Fruit fly (Drosophila melanogaster) whole organism, embryonic: ENCODE measurements around the gene lbe.

Experiments used
- Asciz ChIP-seq: fragments of 200-800 bp; sonication (Bioruptor generic); optimal IDR thresholded peaks from 2 replicates; lab custom pipeline; 2017; ENCODE audit warnings: missing biosample characterization, mild to moderate bottlenecking, missing genetic modification characterization, missing genetic modification reagents
- Atf6 ChIP-seq: fragments of 200-800 bp; sonication (Bioruptor generic); IDR thresholded peaks from 2 replicates; pipeline ENCODE4 v1.3.6; 2022; ENCODE audit warnings: missing biosample characterization, missing genetic modification characterization
- CG15479 ChIP-seq: fragments of 200-800 bp; sonication (Bioruptor generic); optimal IDR thresholded peaks from 3 replicates; lab custom pipeline; 2019; ENCODE audit warnings: missing biosample characterization, mild to moderate bottlenecking, missing genetic modification characterization, moderate library complexity
- CG15696 ChIP-seq: fragments of 200-800 bp; sonication (Bioruptor generic); optimal IDR thresholded peaks from 2 replicates; lab custom pipeline; 2019; ENCODE audit warnings: missing biosample characterization, mild to moderate bottlenecking, missing genetic modification characterization, moderate library complexity
- CG1602 ChIP-seq: fragments of 200-800 bp; sonication (Bioruptor generic); optimal IDR thresholded peaks from 3 replicates; lab custom pipeline; 2016; ENCODE audit warnings: missing biosample characterization, missing genetic modification characterization
- CG16815 ChIP-seq: fragments of 200-800 bp; sonication (Bioruptor generic); optimal IDR thresholded peaks from 3 replicates; lab custom pipeline; 2017; ENCODE audit warnings: missing biosample characterization, mild to moderate bottlenecking, missing genetic modification characterization
- CG17912 ChIP-seq: fragments of 200-800 bp; sonication (Bioruptor generic); optimal IDR thresholded peaks from 2 replicates; lab custom pipeline; 2018; ENCODE audit warnings: missing biosample characterization, mild to moderate bottlenecking, missing genetic modification characterization
- CG1792 ChIP-seq: fragments of 200-800 bp; sonication (Bioruptor generic); optimal IDR thresholded peaks from 2 replicates; lab custom pipeline; 2016; ENCODE audit warnings: missing biosample characterization, missing genetic modification characterization
- CG1832 ChIP-seq: fragments of 200-800 bp; sonication (Bioruptor generic); optimal IDR thresholded peaks from 2 replicates; lab custom pipeline; 2017; ENCODE audit warnings: missing biosample characterization, mild to moderate bottlenecking, missing genetic modification characterization, inconsistent platforms
- CG2875 ChIP-seq: fragments of 200-800 bp; sonication (Bioruptor generic); optimal IDR thresholded peaks from 2 replicates; lab custom pipeline; 2017; ENCODE audit warnings: missing biosample characterization, mild to moderate bottlenecking, missing genetic modification characterization, missing genetic modification reagents
- CG30403 ChIP-seq: fragments of 200-800 bp; sonication (Bioruptor generic); optimal IDR thresholded peaks from 3 replicates; lab custom pipeline; 2016; ENCODE audit warnings: missing biosample characterization, missing genetic modification characterization
- CG30431 ChIP-seq: fragments of 200-800 bp; sonication (Bioruptor generic); optimal IDR thresholded peaks from 2 replicates; lab custom pipeline; 2017; ENCODE audit warnings: missing biosample characterization, missing genetic modification characterization
- CG32532 ChIP-seq: fragments of 200-800 bp; sonication (Bioruptor generic); IDR thresholded peaks from 2 replicates; pipeline ENCODE4 v1.3.6; 2022; ENCODE audit warnings: missing biosample characterization, missing genetic modification characterization
- CG34422 ChIP-seq: fragments of 200-800 bp; sonication (Bioruptor generic); IDR thresholded peaks from 3 replicates; pipeline ENCODE4 v1.3.6; 2022; ENCODE audit warnings: missing biosample characterization, missing genetic modification characterization
- CG4730 ChIP-seq: fragments of 200-800 bp; sonication (Bioruptor generic); IDR thresholded peaks from 2 replicates; pipeline ENCODE4 v1.3.6; 2022; ENCODE audit warnings: missing biosample characterization, missing genetic modification characterization
- CG5245 ChIP-seq: fragments of 200-800 bp; sonication (Bioruptor generic); optimal IDR thresholded peaks from 3 replicates; lab custom pipeline; 2016; ENCODE audit warnings: missing biosample characterization, missing genetic modification characterization
- CG5953 ChIP-seq: fragments of 200-800 bp; sonication (Bioruptor generic); IDR thresholded peaks from 2 replicates; pipeline ENCODE4 v1.3.6; 2022; ENCODE audit warnings: missing biosample characterization, missing genetic modification characterization
- CG6813 ChIP-seq: fragments of 200-800 bp; sonication (Bioruptor generic); optimal IDR thresholded peaks from 2 replicates; lab custom pipeline; 2017; ENCODE audit warnings: missing biosample characterization, missing genetic modification characterization, mild to moderate bottlenecking, moderate library complexity, missing genetic modification reagents
- CG7556 ChIP-seq: fragments of 200-800 bp; sonication (Bioruptor generic); optimal IDR thresholded peaks from 2 replicates; lab custom pipeline; 2017; ENCODE audit warnings: missing biosample characterization, mild to moderate bottlenecking, missing genetic modification characterization
- CG7786 ChIP-seq: fragments of 200-800 bp; sonication (Bioruptor generic); optimal IDR thresholded peaks from 2 replicates; lab custom pipeline; 2016; ENCODE audit warnings: missing biosample characterization, missing genetic modification characterization
- Ets65A ChIP-seq: fragments of 200-800 bp; sonication (Bioruptor generic); peaks from one replicate; lab custom pipeline; 2016; ENCODE audit warnings: missing biosample characterization, missing genetic modification characterization
- Gug ChIP-seq: fragments of 200-800 bp; sonication (Bioruptor generic); IDR thresholded peaks from 4 replicates; pipeline ENCODE4 v1.3.6; 2022; ENCODE audit warnings: missing biosample characterization, missing genetic modification characterization
- HLH3B ChIP-seq: fragments of 200-800 bp; sonication (Bioruptor generic); IDR thresholded peaks from 2 replicates; pipeline ENCODE4 v1.3.6; 2022; ENCODE audit warnings: missing biosample characterization, missing genetic modification characterization
- Hand ChIP-seq: fragments of 200-800 bp; sonication (Bioruptor generic); optimal IDR thresholded peaks from 2 replicates; lab custom pipeline; 2017; ENCODE audit warnings: mild to moderate bottlenecking, missing biosample characterization, missing genetic modification reagents, missing genetic modification characterization
- Hr3 ChIP-seq: fragments of 200-800 bp; sonication (Bioruptor generic); optimal IDR thresholded peaks from 3 replicates; lab custom pipeline; 2016; ENCODE audit warnings: missing biosample characterization, missing genetic modification characterization
- Med ChIP-seq: fragments of 200-800 bp; sonication (Bioruptor generic); peaks from one replicate; lab custom pipeline; 2016; ENCODE audit warnings: missing biosample characterization, missing genetic modification characterization, mild to moderate bottlenecking, inconsistent platforms, moderate library complexity
- Oaz ChIP-seq: fragments of 200-800 bp; sonication (Bioruptor generic); IDR thresholded peaks from 2 replicates; pipeline ENCODE4 v1.3.6; 2022; ENCODE audit warnings: missing biosample characterization, missing genetic modification characterization
- Sox100B ChIP-seq: fragments of 200-800 bp; sonication (Bioruptor generic); optimal IDR thresholded peaks from 3 replicates; lab custom pipeline; 2018; ENCODE audit warnings: missing biosample characterization, mild to moderate bottlenecking, missing genetic modification characterization
- ara ChIP-seq: fragments of 200-800 bp; sonication (Bioruptor generic); IDR thresholded peaks from 2 replicates; pipeline ENCODE4 v1.3.6; 2022; ENCODE audit warnings: missing biosample characterization, missing genetic modification characterization
- az2 ChIP-seq: fragments of 200-800 bp; sonication (Bioruptor generic); optimal IDR thresholded peaks from 3 replicates; lab custom pipeline; 2016; ENCODE audit warnings: missing biosample characterization, missing genetic modification characterization
- chif ChIP-seq, 2 experiments: fragments of 200-800 bp; sonication (Bioruptor generic); optimal IDR thresholded peaks; 3 replicates each; lab custom pipeline; 2016; ENCODE audit warnings: missing biosample characterization in 2 of 2, missing genetic modification characterization in 2 of 2
- ci ChIP-seq: fragments of 200-800 bp; sonication (Bioruptor generic); IDR thresholded peaks from 3 replicates; pipeline ENCODE4 v1.3.6; 2022; ENCODE audit warnings: missing biosample characterization, missing genetic modification characterization
- croc ChIP-seq: fragments of 200-800 bp; sonication (Bioruptor generic); conservative IDR thresholded peaks from 3 replicates; pipeline ENCODE4 v1.3.6; 2022; ENCODE audit warnings: missing biosample characterization, missing genetic modification characterization
- dimm ChIP-seq: fragments of 200-800 bp; sonication (Bioruptor generic); IDR thresholded peaks from 2 replicates; pipeline ENCODE4 v1.3.6; 2022; ENCODE audit warnings: missing biosample characterization, missing genetic modification characterization
- dmrt11E ChIP-seq: fragments of 200-800 bp; sonication (Bioruptor generic); optimal IDR thresholded peaks from 3 replicates; lab custom pipeline; 2018; ENCODE audit warnings: missing biosample characterization, mild to moderate bottlenecking, missing genetic modification characterization, moderate library complexity
- dmrt99B ChIP-seq: fragments of 200-800 bp; sonication (Bioruptor generic); optimal IDR thresholded peaks from 2 replicates; lab custom pipeline; 2018; ENCODE audit warnings: missing biosample characterization, mild to moderate bottlenecking, missing genetic modification characterization, moderate library complexity
- ems ChIP-seq: fragments of 200-800 bp; sonication (Bioruptor generic); optimal IDR thresholded peaks from 3 replicates; lab custom pipeline; 2016; ENCODE audit warnings: missing biosample characterization, missing genetic modification characterization
- esg ChIP-seq: fragments of 200-800 bp; sonication (Bioruptor generic); conservative IDR thresholded peaks from 2 replicates; pipeline ENCODE4 v1.3.6; 2022; ENCODE audit warnings: missing biosample characterization, missing genetic modification characterization
- gcm ChIP-seq: fragments of 200-800 bp; sonication (Bioruptor generic); optimal IDR thresholded peaks from 2 replicates; lab custom pipeline; 2019; ENCODE audit warnings: missing biosample characterization, mild to moderate bottlenecking, missing genetic modification characterization, moderate library complexity
- gsb-n ChIP-seq: fragments of 200-800 bp; sonication (Bioruptor generic); optimal IDR thresholded peaks from 3 replicates; lab custom pipeline; 2018; ENCODE audit warnings: missing biosample characterization, mild to moderate bottlenecking, missing genetic modification characterization
- her ChIP-seq: fragments of 200-800 bp; sonication (Bioruptor generic); optimal IDR thresholded peaks from 2 replicates; lab custom pipeline; 2016; ENCODE audit warnings: missing biosample characterization, missing genetic modification characterization
- mam ChIP-seq: fragments of 200-800 bp; sonication (Bioruptor generic); optimal IDR thresholded peaks from 3 replicates; lab custom pipeline; 2016; ENCODE audit warnings: missing biosample characterization, missing genetic modification characterization
- onecut ChIP-seq: fragments of 200-800 bp; sonication (Bioruptor generic); IDR thresholded peaks from 2 replicates; pipeline ENCODE4 v1.3.6; 2022; ENCODE audit warnings: missing biosample characterization, missing genetic modification characterization
- peb ChIP-seq: fragments of 200-800 bp; sonication (Bioruptor generic); IDR thresholded peaks from 2 replicates; pipeline ENCODE4 v1.3.6; 2022; ENCODE audit warnings: missing biosample characterization, missing genetic modification characterization
- phol ChIP-seq: fragments of 200-800 bp; sonication (Bioruptor generic); optimal IDR thresholded peaks from 3 replicates; lab custom pipeline; 2018; ENCODE audit warnings: missing biosample characterization, mild to moderate bottlenecking, missing genetic modification characterization, moderate library complexity
- row ChIP-seq: fragments of 200-800 bp; sonication (Bioruptor generic); IDR thresholded peaks from 3 replicates; pipeline ENCODE4 v1.3.6; 2022; ENCODE audit warnings: missing biosample characterization, missing genetic modification characterization
- sug ChIP-seq: fragments of 200-800 bp; optimal IDR thresholded peaks from 2 replicates; lab custom pipeline; 2019; ENCODE audit warnings: missing biosample characterization, mild to moderate bottlenecking, missing genetic modification characterization, moderate library complexity
- trem ChIP-seq: fragments of 200-800 bp; optimal IDR thresholded peaks from 3 replicates; lab custom pipeline; 2019; ENCODE audit warnings: missing biosample characterization, mild to moderate bottlenecking, missing genetic modification characterization, moderate library complexity
- twi ChIP-seq: fragments of 200-800 bp; optimal IDR thresholded peaks from 2 replicates; lab custom pipeline; 2019; ENCODE audit warnings: missing biosample characterization, mild to moderate bottlenecking, missing genetic modification characterization, moderate library complexity
- zfh1 ChIP-seq: fragments of 200-800 bp; sonication (Bioruptor generic); IDR thresholded peaks from 3 replicates; pipeline ENCODE4 v1.3.6; 2022; ENCODE audit warnings: missing biosample characterization, missing genetic modification characterization

The lbe gene

dm6 chr3R:21493580-21494257, 47.4 kb upstream of the lbe start (continued):
- 0 out of 2 replicates have a peak, but pooled peaks have one; percentile 8 for TF ChIP-seq CG4730 (GFP tag; lab: Robert Waterston, UW)
- peak; percentile 18 for TF ChIP-seq twi (tag; lab: Kevin White, UChicago)
- peak; percentile 20 for TF ChIP-seq CG5245 (GFP tag; lab: Kevin White, UChicago)
- no peak for TF ChIP-seq CG7786
- TF ChIP-seq her = no peak
- peak; percentile 32 for TF ChIP-seq CG15696 (tag; lab: Kevin White, UChicago)
- TF ChIP-seq Ets65A (GFP tag; lab: Kevin White, UChicago) = peak; percentile 95
- TF ChIP-seq CG7556 (GFP tag; lab: Kevin White, UChicago) = peak; percentile 59
- TF ChIP-seq dmrt99B (tag; lab: Kevin White, UChicago) = peak; percentile 75
- peak; percentile 22 for TF ChIP-seq Hr3 (GFP tag; lab: Kevin White, UChicago)
- peak; percentile 59 for TF ChIP-seq phol (tag; lab: Kevin White, UChicago)
- TF ChIP-seq CG5953 (GFP tag; lab: Robert Waterston, UW) = no peak
- 0 out of 2 replicates have a peak, but pooled peaks have one; percentile 17 for TF ChIP-seq Atf6 (GFP tag; lab: Robert Waterston, UW)
- TF ChIP-seq sug = no peak
- peak; percentile 63 for TF ChIP-seq HLH3B (GFP tag; lab: Robert Waterston, UW)
- TF ChIP-seq croc (GFP tag; lab: Robert Waterston, UW) = peak; percentile 61
- no peak for TF ChIP-seq CG32532 (GFP tag; lab: Robert Waterston, UW)
- TF ChIP-seq CG6813 (GFP tag; lab: Kevin White, UChicago) = no peak
- peak; percentile 98 for TF ChIP-seq CG15479 (GFP tag; lab: Kevin White, UChicago)
- TF ChIP-seq CG30403 (GFP tag; lab: Kevin White, UChicago) = peak; percentile 60
- peak; percentile 31 for TF ChIP-seq az2
- peak; percentile 23 for TF ChIP-seq CG1792 (GFP tag; lab: Kevin White, UChicago)
- peak; percentile 20; the same call in 1 of the 2 replicates for TF ChIP-seq peb (GFP tag; lab: Robert Waterston, UW)
- TF ChIP-seq dimm (GFP tag; lab: Robert Waterston, UW) = no peak
- peak; percentile 29 for TF ChIP-seq trem
- TF ChIP-seq ems = no peak
- TF ChIP-seq zfh1 (GFP tag; lab: Robert Waterston, UW) = peak; percentile 66
- TF ChIP-seq gcm (GFP tag; lab: Kevin White, UChicago) = peak; percentile 20
- TF ChIP-seq CG2875 (GFP tag; lab: Kevin White, UChicago) = peak; percentile 6
- peak; percentile 74 for TF ChIP-seq Med
- peak; percentile 41 for TF ChIP-seq gsb-n (tag; lab: Kevin White, UChicago)
- peak; percentile 70 for TF ChIP-seq Sox100B (GFP tag; lab: Kevin White, UChicago)
- peak; percentile 52 for TF ChIP-seq row (GFP tag; lab: Robert Waterston, UW)
- TF ChIP-seq Gug (GFP tag; lab: Robert Waterston, UW) = peak; percentile 39; the same call in 1 of the 4 replicates
- TF ChIP-seq ci (GFP tag; lab: Robert Waterston, UW) = no peak
- TF ChIP-seq ara (GFP tag; lab: Robert Waterston, UW) = peak; percentile 6; the same call in 1 of the 2 replicates
- TF ChIP-seq chif (GFP tag; optimal IDR thresholded peaks at IDR 0.05; lab: Kevin White, UChicago) = peak; percentile 20 to 28
- TF ChIP-seq CG16815 (GFP tag; lab: Kevin White, UChicago) = no peak
- TF ChIP-seq Asciz (GFP tag; lab: Kevin White, UChicago) = no peak
- 0 out of 2 replicates have a peak, but pooled peaks have one; percentile 27 for TF ChIP-seq Oaz (GFP tag; lab: Robert Waterston, UW)
- TF ChIP-seq esg = no peak
- TF ChIP-seq mam (GFP tag; lab: Kevin White, UChicago) = peak; percentile 11
- TF ChIP-seq CG34422 = 0 out of 3 replicates have a peak, but pooled peaks have one; percentile 17
- 0 out of 2 replicates have a peak, but pooled peaks have one; percentile 17 for TF ChIP-seq onecut (GFP tag; lab: Robert Waterston, UW)
- no peak for TF ChIP-seq CG17912 (GFP tag; lab: Kevin White, UChicago)
- TF ChIP-seq Hand (GFP tag; lab: Kevin White, UChicago) = no peak
- TF ChIP-seq CG30431 (GFP tag; lab: Kevin White, UChicago) = no peak
- TF ChIP-seq CG1832 = no peak
- TF ChIP-seq CG1602 (GFP tag; lab: Kevin White, UChicago) = no peak
- peak; percentile 53 for TF ChIP-seq dmrt11E (tag; lab: Kevin White, UChicago)
